Fruit fly (Drosophila melanogaster) whole organism, wandering third instar larva: Measurements from ENCODE around the gene ds.

ENCODE experiments used
- Abd-B ChIP-seq: fragments of >200 bp; optimal IDR thresholded peaks from 2 replicates; lab custom pipeline; 2017; ENCODE audit warnings: missing biosample characterization, missing genetic modification characterization
- CG32264 ChIP-seq: fragments of 200-800 bp; sonication (Bioruptor generic); optimal IDR thresholded peaks from 2 replicates; lab custom pipeline; 2016; ENCODE audit warnings: missing biosample characterization, missing genetic modification characterization
- Dfd ChIP-seq: fragments of >200 bp; optimal IDR thresholded peaks from 2 replicates; lab custom pipeline; 2017; ENCODE audit warnings: missing biosample characterization, missing genetic modification characterization
- Myc ChIP-seq: fragments of >200 bp; optimal IDR thresholded peaks from 2 replicates; lab custom pipeline; 2017
- N ChIP-seq: fragments of >200 bp; optimal IDR thresholded peaks from 2 replicates; lab custom pipeline; 2018; ENCODE audit warnings: missing biosample characterization, missing external identifiers, missing genetic modification characterization
- Sp1 ChIP-seq: fragments of 200-800 bp; sonication (Bioruptor generic); optimal IDR thresholded peaks from 3 replicates; lab custom pipeline; 2019; ENCODE audit warnings: missing biosample characterization, mild to moderate bottlenecking, missing genetic modification characterization, moderate library complexity
- br ChIP-seq: fragments of 200-800 bp; sonication (Bioruptor generic); optimal IDR thresholded peaks from 2 replicates; lab custom pipeline; 2016; ENCODE audit warnings: missing biosample characterization, missing genetic modification characterization
- dsf ChIP-seq: sonication (Bioruptor generic); optimal IDR thresholded peaks from 2 replicates; lab custom pipeline; 2016; ENCODE audit warnings: missing biosample characterization, missing genetic modification characterization, borderline replicate concordance
- h ChIP-seq: fragments of 200-800 bp; sonication (Bioruptor generic); optimal IDR thresholded peaks from 3 replicates; lab custom pipeline; 2016; ENCODE audit warnings: missing biosample characterization, mild to moderate bottlenecking, missing genetic modification characterization
- psq ChIP-seq: fragments of 200-800 bp; sonication (Bioruptor generic); optimal IDR thresholded peaks from 3 replicates; lab custom pipeline; 2017; ENCODE audit warnings: missing biosample characterization, mild to moderate bottlenecking, missing genetic modification characterization, moderate library complexity
- sage ChIP-seq: fragments of 200-800 bp; sonication (Bioruptor generic); optimal IDR thresholded peaks from 2 replicates; lab custom pipeline; 2016; ENCODE audit warnings: missing biosample characterization, mild to moderate bottlenecking, missing genetic modification characterization
- tai ChIP-seq: sonication (Bioruptor generic); optimal IDR thresholded peaks from 2 replicates; lab custom pipeline; 2016; ENCODE audit warnings: missing biosample characterization, missing genetic modification characterization
- usp ChIP-seq: fragments of >200 bp; optimal IDR thresholded peaks from 2 replicates; lab custom pipeline; 2017; ENCODE audit warnings: missing biosample characterization, missing genetic modification characterization

DNA sequence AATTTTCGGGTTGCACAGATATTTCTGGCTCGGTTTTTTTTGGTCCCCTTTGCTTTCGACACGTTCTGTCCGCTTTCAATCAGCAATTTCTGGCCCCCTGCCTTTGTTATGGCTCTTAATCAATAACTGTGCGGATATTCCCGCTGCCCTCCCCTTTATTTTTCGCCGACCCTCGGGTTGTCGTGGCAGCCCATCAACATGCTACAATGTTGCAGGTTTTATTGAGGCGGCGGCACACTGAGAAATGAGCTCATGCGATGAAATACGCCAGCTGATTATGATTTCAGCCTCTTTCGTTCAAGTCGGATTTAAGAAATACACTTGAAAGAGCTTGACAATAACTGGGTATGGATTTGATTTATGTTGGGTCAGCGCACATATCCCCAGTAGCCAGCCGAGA is 16.7 kb downstream of the ds start:
- no peak for TF ChIP-seq CG32264
- TF ChIP-seq Myc: no peak
- no peak for TF ChIP-seq usp
- TF ChIP-seq Abd-B (GFP tag; lab: Kevin White, UChicago): no peak
- TF ChIP-seq N (GFP tag; lab: Kevin White, UChicago): no peak
- no peak for TF ChIP-seq Dfd (GFP tag; lab: Kevin White, UChicago)
- no peak for TF ChIP-seq tai (GFP tag; lab: Kevin White, UChicago)
- TF ChIP-seq h (GFP tag; lab: Kevin White, UChicago): no peak
- no peak for TF ChIP-seq psq (GFP tag; lab: Kevin White, UChicago)
- TF ChIP-seq dsf (GFP tag; lab: Kevin White, UChicago): no peak
- no peak for TF ChIP-seq sage
- TF ChIP-seq Sp1: no peak
- no peak for TF ChIP-seq br (GFP tag; lab: Kevin White, UChicago)
